Fruit fly (Drosophila melanogaster) whole organism, adult: Measurements from ENCODE around the gene Ilp7.

Source experiments
- CG11617 ChIP-seq: fragments of 200-800 bp; sonication (Bioruptor generic); optimal IDR thresholded peaks from 2 replicates; lab custom pipeline; 2017; ENCODE audit warnings: mild to moderate bottlenecking, missing biosample characterization, missing genetic modification reagents, missing genetic modification characterization
- CG12768 ChIP-seq: fragments of 200-800 bp; sonication (Bioruptor generic); optimal IDR thresholded peaks from 2 replicates; lab custom pipeline; 2017; ENCODE audit warnings: missing biosample characterization, missing genetic modification characterization, mild to moderate bottlenecking, moderate library complexity, missing genetic modification reagents
- CG14711 ChIP-seq: fragments of 200-800 bp; sonication (Bioruptor generic); optimal IDR thresholded peaks from 2 replicates; lab custom pipeline; 2018; ENCODE audit warnings: missing biosample characterization, mild to moderate bottlenecking, missing genetic modification characterization, moderate library complexity
- CG7045 ChIP-seq: fragments of 200-800 bp; sonication (Bioruptor generic); optimal IDR thresholded peaks from 2 replicates; lab custom pipeline; 2017; ENCODE audit warnings: missing biosample characterization, mild to moderate bottlenecking, missing genetic modification characterization
- CG7101 ChIP-seq: fragments of 200-800 bp; sonication (Bioruptor generic); optimal IDR thresholded peaks from 2 replicates; lab custom pipeline; 2018; ENCODE audit warnings: missing biosample characterization, mild to moderate bottlenecking, missing genetic modification characterization, moderate library complexity
- Clk ChIP-seq: fragments of 200-800 bp; sonication (Bioruptor generic); optimal IDR thresholded peaks from 2 replicates; lab custom pipeline; 2017; ENCODE audit warnings: missing biosample characterization, missing genetic modification characterization
- Hr96 ChIP-seq: fragments of 200-800 bp; sonication (Bioruptor generic); optimal IDR thresholded peaks from 2 replicates; lab custom pipeline; 2016; ENCODE audit warnings: missing biosample characterization, missing genetic modification characterization
- bab1 ChIP-seq: fragments of 200-800 bp; sonication (Bioruptor generic); optimal IDR thresholded peaks from 3 replicates; lab custom pipeline; 2019; ENCODE audit warnings: missing biosample characterization, mild to moderate bottlenecking, missing genetic modification characterization, moderate library complexity
- ovo ChIP-seq: fragments of 200-800 bp; sonication (Bioruptor generic); optimal IDR thresholded peaks from 2 replicates; lab custom pipeline; 2016; ENCODE audit warnings: missing biosample characterization, missing genetic modification characterization
- tj ChIP-seq: fragments of 200-800 bp; sonication (Bioruptor generic); optimal IDR thresholded peaks from 3 replicates; lab custom pipeline; 2017; ENCODE audit warnings: missing biosample characterization, mild to moderate bottlenecking, missing genetic modification characterization, moderate library complexity

dm6 chrX:3682483-3682813 lies 15.0 kb downstream of the Ilp7 start:
- TF ChIP-seq CG14711 (no peak), tj (GFP tag; lab: Kevin White, UChicago) (peak; percentile 25), ovo (no peak), bab1 (GFP tag; lab: Kevin White, UChicago) (no peak), CG7045 (GFP tag; lab: Kevin White, UChicago) (no peak), Hr96 (GFP tag; lab: Kevin White, UChicago) (no peak), CG7101 (tag; lab: Kevin White, UChicago) (no peak), CG12768 (GFP tag; lab: Kevin White, UChicago) (peak; percentile 22), Clk (no peak), CG11617 (GFP tag; lab: Kevin White, UChicago) (no peak)
